Worm (Caenorhabditis elegans): ENCODE measurements around the gene T08D10.5.
"Not testable (repeated sequence)": the region's sequence is repeated elsewhere in the genome, so short reads cannot be mapped to it uniquely, and the experiment has no call there.

T08D10.5 gene

DNA sequence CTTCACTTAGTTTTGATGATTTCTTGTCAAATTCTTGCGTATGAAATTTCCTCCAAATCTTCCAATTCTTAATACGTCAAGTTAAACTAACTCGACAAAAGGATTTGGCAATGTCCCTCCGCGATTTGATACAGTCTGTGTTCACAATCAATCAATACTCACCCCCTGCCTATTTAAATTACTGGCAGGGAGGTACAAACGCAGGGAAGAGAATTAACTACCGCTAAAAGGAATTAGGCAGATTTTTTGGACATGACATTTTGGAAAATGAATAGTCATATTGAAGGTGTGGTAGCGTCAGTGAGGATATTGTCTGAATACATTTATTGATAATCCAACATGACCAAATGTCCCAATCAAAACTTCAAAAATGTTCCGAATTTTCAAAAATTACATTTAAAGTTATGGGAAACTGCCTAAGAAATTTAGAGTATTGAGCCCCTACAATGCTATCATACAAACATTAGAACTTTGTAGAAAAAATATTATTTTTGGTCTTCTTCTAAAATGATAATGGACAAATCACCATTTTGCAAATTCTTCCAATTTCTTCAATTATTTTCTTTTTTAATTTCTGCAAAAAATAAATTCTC lies 19.9 kb upstream of the T08D10.5 start:
- TF ChIP-seq dao-5 (tag; optimal IDR thresholded peaks at IDR 0.05) (peak; percentile 93), W03F9.2 (tag; optimal IDR thresholded peaks at IDR 0.05) (peak; percentile 97), him-1 (tag; optimal IDR thresholded peaks at IDR 0.05) (peak; percentile 99)

DNA sequence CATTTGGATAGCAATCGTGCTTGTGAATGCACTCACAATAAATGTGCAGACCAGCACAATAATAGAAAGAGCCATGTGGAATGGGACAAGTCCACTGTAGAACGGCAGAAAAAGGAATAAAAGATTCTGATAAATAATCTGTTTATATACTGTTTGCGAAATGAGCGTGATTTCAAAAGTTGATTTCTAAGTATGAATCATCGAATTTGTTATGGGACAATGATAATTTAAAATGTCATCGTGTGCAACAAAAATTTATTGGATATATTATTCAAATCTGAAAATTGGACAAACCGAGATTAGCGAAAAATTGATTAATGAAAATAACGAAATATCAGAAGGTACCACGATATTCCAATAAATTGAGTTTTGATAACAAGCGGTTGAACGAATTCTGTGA lies 18.5 kb upstream of the T08D10.5 start, which contains the start of gene F55G7.5:
Gene F55G7.5, minus strand, starts transcription at position 101 of the 400 bp plus-strand sequence.
- TF ChIP-seq dao-5 (tag; optimal IDR thresholded peaks at IDR 0.05) = no peak
- no peak for TF ChIP-seq him-1 (tag; optimal IDR thresholded peaks at IDR 0.05)
- no peak for TF ChIP-seq W03F9.2 (tag; optimal IDR thresholded peaks at IDR 0.05)

DNA sequence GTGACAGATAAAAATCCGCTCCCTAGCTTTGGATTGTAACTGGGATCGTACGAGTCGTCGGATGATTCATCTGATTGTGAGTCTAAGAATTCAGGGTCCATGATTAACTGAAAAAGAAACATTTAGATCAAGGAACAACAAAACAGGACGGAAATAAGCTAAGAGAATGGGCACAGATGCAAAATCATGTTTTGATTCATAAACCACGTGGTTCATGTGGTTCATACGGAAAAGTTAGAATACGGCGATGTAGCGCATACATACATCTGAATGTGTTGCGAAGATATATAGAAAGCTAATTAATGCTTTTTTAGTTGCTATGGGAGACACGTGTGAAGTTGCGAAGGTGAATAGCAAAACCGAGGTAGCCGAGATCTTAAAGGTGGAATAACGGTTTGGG lies 15.4 kb upstream of the T08D10.5 start, which contains the start of gene F55G7.3:
Gene F55G7.3, minus strand, starts transcription at position 101 of the 400 bp plus-strand sequence.
- no peak for TF ChIP-seq him-1 (tag; optimal IDR thresholded peaks at IDR 0.05)
- TF ChIP-seq dao-5 (tag; optimal IDR thresholded peaks at IDR 0.05) = no peak
- TF ChIP-seq W03F9.2 (tag; optimal IDR thresholded peaks at IDR 0.05) = no peak

DNA sequence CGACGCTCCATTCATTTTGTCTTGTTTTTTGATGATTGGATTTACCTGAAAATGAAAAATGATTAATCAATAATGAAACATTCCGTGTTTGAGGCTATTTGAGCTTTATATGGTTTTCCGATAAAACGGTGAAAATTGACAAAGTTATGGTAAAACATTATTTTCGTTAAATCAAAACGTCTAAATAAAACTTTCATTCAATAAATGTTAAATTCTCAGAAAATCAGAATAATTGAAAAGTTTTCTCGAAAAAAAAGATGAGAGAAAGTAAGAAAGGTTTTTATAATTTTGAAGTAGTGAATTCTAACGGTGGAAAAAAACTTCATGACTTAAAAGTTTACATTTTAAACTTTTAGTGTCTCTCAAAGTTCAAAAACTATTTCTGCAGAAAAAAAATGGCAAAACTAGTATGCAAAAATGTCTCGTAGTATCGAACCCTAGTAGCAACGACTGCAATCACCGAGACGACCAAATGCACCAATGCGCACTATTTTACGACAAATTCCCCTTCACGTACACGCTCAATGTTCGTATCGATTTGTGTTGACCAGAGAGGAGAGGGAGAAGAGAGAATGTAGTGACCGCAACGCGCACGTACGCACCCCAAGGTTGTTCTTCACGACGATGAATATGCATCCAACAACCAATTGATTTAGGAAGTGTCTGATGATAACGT lies 10.4 kb upstream of the T08D10.5 start, which contains the start of gene nfya-1:
Gene nfya-1, minus strand, starts transcription at position 51 of the 676 bp plus-strand sequence.
- no peak for TF ChIP-seq dao-5 (tag; optimal IDR thresholded peaks at IDR 0.05)
- TF ChIP-seq W03F9.2 (tag; optimal IDR thresholded peaks at IDR 0.05) = no peak
- no peak for TF ChIP-seq him-1 (tag; optimal IDR thresholded peaks at IDR 0.05)

DNA sequence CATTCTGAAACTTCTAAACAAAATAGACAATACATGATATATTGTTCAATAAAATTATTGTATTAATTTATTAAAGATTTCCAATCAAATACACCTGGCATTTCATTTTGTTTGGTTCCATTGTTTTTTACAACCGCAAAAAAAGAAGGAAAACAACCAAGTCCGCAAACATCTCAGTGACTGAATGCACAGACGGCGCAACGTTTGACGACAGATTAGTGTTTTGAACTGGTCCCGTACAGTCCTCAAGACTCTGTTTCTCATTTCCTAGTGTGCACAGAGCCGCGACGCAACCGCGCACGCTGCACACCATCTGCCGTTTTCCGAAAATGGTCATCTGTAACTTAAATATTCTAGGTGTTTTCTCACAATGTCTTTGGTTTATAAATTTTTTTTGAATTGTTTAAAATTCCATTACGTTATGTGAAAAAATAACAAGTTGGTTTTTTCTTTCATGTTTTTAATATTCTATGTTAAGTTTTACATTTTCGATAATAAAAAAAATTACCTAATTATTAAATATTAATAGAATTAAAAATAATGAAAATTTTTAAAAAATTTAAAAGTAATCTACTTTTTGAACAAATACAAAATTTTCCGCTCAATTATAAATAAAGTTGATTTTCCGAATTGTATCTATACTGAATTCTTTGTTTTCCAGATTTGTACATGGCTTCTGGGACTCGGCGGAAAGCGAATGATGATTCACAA lies 9.0 kb upstream of the T08D10.5 start, which contains the start of gene lsd-1:
Gene lsd-1, plus strand, starts transcription at position 661 of the 711 bp plus-strand sequence.
- TF ChIP-seq dao-5 (tag; optimal IDR thresholded peaks at IDR 0.05) (no peak), him-1 (tag; optimal IDR thresholded peaks at IDR 0.05) (no peak), W03F9.2 (tag; optimal IDR thresholded peaks at IDR 0.05) (no peak)

DNA sequence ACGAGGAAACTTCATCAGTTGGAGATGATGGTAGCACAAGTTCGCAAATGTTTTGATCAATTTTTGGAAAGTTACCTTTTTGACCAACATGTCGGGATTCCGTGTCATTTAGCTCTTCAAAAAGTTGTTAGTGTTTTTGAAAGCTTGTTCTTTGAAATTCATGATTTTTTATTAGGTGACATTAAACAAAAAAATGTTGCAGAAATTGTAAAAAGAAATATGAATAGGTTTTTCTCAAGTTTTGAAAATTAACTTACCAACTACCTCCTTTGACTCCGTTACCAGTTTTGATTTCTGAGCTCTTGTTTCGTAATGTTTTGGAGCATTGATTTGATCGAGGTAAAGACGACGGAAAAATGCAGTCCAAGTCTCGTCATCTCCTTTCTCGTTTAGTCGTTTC lies 5.2 kb upstream of the T08D10.5 start:
- no peak for TF ChIP-seq him-1 (tag; optimal IDR thresholded peaks at IDR 0.05)
- no peak for TF ChIP-seq dao-5 (tag; optimal IDR thresholded peaks at IDR 0.05)
- TF ChIP-seq W03F9.2 (tag; optimal IDR thresholded peaks at IDR 0.05) = no peak

DNA sequence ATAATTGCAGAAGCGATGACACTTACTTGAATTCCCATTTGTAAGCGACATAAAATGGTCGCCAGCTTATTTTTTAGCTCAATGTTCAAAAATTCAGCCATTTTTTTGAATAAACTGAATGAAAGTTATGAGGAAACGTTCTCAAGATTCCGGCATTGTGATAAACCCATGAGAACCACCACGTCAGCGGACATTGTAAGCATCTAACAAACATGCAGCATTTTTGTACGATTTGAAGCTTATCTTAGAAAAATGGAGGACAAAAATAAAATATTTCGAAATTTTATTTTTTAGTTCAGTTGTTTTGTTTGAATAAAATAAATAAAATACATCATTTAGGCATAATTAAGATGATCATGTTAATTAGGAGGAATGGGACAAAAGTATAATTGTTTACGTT lies 4.1 kb upstream of the T08D10.5 start, which contains the start of gene T08D10.4:
Gene T08D10.4, minus strand, starts transcription at position 101 of the 400 bp plus-strand sequence.
- TF ChIP-seq him-1 (tag; optimal IDR thresholded peaks at IDR 0.05) = no peak

DNA sequence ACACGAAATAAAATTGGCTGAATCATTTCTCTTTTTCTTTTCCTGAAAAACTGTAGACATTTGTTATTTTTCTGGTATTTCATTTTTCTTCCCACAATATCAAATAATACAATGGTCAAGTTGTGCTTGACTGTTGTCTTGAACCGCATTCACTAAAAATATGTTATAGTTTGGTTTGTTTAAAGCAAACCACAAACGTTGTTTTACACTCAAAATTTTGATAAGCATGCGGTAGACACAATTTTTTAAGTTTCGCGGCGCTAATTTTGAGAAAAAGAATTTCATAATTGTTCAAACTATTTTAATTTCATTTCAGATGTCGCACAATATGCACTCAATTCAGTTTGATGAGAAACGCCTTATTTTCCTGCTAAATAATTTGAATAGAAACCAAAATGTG lies 2.2 kb upstream of the T08D10.5 start, which contains the start of gene T08D10.3:
Gene T08D10.3, plus strand, starts transcription at position 301 of the 400 bp plus-strand sequence.
- TF ChIP-seq him-1 (tag; optimal IDR thresholded peaks at IDR 0.05) (no peak), dao-5 (tag; optimal IDR thresholded peaks at IDR 0.05) (no peak), W03F9.2 (tag; optimal IDR thresholded peaks at IDR 0.05) (no peak)

DNA sequence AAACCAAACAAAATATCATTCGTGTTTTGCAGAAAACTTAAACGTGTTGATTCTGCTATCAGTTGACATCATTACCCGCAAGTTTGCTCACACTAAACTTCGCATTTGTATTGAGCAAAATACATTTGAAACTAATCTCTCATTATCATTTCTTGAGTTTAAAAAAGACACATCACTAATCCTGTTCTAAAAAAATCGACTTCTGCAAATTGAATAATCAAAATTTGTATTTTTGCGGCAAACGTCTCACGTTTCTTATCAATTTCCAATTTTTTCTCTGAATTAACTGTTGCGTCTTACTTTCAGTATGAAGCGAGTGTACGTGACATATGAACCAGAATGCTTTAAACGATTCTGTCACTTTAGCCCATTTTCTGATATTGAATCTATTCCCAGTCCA lies 2.5 kb downstream of the T08D10.5 start, which contains the start of gene C49F5.8:
Gene C49F5.8, plus strand, starts transcription at position 301 of the 400 bp plus-strand sequence.
- TF ChIP-seq W03F9.2 (tag; optimal IDR thresholded peaks at IDR 0.05) (no peak), dao-5 (tag; optimal IDR thresholded peaks at IDR 0.05) (no peak)

DNA sequence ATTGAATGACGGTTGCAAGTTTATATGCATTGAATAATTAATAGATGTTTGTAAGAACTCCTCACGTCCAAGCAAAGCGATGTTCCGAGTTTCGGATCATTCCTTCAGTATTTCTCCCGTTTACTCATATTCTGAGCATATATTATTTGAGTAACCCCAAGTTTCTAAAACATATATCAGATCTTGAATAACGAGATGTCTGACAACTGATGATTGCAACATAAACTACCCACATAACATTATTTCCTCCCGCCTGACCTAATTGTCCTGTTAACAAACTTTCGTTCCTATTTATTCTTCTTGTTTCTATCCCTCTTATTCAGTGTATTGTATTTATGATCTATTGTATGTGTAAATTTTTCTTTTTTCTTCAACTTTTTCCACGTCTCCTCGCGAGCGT lies 3.8 kb downstream of the T08D10.5 start, which contains the start of gene C49F5.13:
Gene C49F5.13, plus strand, starts transcription at position 301 of the 400 bp plus-strand sequence.
- TF ChIP-seq W03F9.2, him-1, dao-5 (tag; optimal IDR thresholded peaks at IDR 0.05): not testable (repeated sequence)

DNA sequence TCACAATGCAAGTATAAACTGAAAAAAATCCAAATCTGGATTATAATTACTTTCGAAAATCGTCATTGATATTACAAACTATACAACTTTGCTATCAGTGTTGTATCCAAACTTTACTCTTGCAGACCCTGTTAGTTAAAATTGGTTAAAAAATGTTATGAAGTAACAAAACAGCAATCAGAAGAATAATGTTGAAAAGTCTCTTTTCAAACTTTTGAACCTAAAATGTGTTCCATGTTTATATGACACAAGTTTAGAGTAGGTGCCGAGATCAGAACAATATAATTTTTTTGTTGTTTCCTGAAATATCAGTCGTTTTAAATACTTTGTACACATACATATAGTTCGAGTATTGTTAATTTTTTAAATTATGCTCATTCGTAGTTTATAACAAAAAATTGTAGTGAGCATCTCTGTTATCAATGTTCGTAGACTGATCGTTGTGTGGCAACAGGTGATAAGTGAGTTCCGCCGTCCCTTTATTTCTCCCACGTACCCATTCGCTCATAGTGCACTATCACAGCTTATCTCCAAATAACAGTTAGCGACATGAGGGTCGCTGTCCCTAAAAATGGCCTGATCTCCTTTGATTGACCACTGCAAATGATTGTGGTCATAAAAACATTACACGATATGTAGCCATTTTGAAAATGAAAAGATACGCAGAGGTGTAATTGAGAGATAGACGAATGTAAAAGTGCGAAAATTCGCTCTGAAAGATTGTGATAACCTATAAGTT lies 4.9 kb downstream of the T08D10.5 start:
- TF ChIP-seq him-1 (tag; optimal IDR thresholded peaks at IDR 0.05) (no peak), dao-5 (tag; optimal IDR thresholded peaks at IDR 0.05) (no peak), W03F9.2 (tag; optimal IDR thresholded peaks at IDR 0.05) (no peak)

DNA sequence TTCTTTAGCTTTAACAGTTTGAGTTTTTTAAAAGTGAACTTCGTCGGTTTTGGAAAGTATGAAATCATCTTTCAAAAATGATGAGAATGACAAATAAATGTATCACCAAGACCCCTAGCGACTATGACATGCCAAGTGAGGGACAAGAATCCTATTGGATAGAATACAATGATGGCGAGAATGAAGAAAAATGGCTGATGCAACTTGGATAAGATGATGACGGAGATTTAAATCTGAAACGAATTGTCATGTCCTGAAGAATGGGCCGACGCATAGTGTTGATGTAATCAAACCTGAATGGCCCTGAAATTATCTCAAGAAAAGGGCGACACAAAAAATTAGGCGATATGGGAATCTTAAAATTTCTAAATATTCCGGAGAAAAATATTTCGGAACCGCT lies 6.3 kb downstream of the T08D10.5 start:
- TF ChIP-seq him-1 (tag; optimal IDR thresholded peaks at IDR 0.05) (no peak), W03F9.2 (tag; optimal IDR thresholded peaks at IDR 0.05) (no peak), dao-5 (tag; optimal IDR thresholded peaks at IDR 0.05) (no peak)

DNA sequence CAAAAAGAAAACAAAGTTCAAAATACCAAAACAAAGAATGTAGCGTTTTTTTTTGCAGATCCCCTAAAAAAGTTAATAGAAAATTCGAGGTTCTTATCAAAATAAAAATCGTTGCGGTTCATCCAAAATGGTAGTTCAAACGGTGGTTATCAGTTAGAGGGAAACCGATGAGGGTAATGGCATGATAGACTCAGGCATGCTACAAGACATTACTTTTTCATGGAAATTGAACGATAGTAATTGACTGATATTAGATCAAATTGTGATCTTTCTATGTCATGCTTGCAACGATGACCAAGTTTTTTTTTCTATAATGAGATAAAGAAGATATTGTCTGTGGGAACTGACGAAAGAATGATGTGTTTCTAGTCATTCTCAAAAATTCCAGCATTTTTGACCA lies 7.2 kb downstream of the T08D10.5 start:
- no peak for TF ChIP-seq dao-5 (tag; optimal IDR thresholded peaks at IDR 0.05)
- no peak for TF ChIP-seq him-1 (tag; optimal IDR thresholded peaks at IDR 0.05)
- no peak for TF ChIP-seq W03F9.2 (tag; optimal IDR thresholded peaks at IDR 0.05)
